Fruit fly (Drosophila melanogaster) S2 (cell line): ENCODE data around the gene CG14223.

Source experiments
- CG8478 ChIP-seq: fragments of >200 bp; optimal IDR thresholded peaks from 2 replicates; lab custom pipeline; 2018
- CTCF ChIP-seq, 2 experiments: fragments of >200 bp; optimal IDR thresholded peaks; 2 replicates each; lab custom pipeline; 2018

dm6 chrX:19621145-19621544 is 42.6 kb downstream of the CG14223 start, which contains the start of gene CG14221:
- TF ChIP-seq CG8478 (no peak), CTCF (optimal IDR thresholded peaks at IDR 0.05; lab: Kevin White, UChicago) (no peak)
